Fruit fly (Drosophila melanogaster): Measurements from ENCODE around the gene CG4022.
A peak's percentile ranks its signal among the peaks of the same experiment; 100 is the strongest.

CG4022 gene

dm6 chr3L:9410754-9411423 lies at the start of gene CG4022, which contains the start of gene Cpsf5 (continued):
- TF ChIP-seq fd96Cb (tag; optimal IDR thresholded peaks at IDR 0.05) (peak; percentile 68), CG2875 (GFP tag; optimal IDR thresholded peaks at IDR 0.05) (peak; percentile 47), dpn (GFP tag; optimal IDR thresholded peaks at IDR 0.05) (peak; percentile 66 to 85), disco-r (GFP tag; optimal IDR thresholded peaks at IDR 0.05) (no peak), sisA (GFP tag; IDR thresholded peaks at IDR 0.05) (peak; percentile 82), CG14710 (tag; optimal IDR thresholded peaks at IDR 0.05) (peak; percentile 90), seq (GFP tag; IDR thresholded peaks at IDR 0.05) (peak; percentile 74), Mrtf (GFP tag; IDR thresholded peaks at IDR 0.05) (peak; percentile 40; the same call in 1 of the 3 replicates), nmo (GFP tag; optimal IDR thresholded peaks at IDR 0.05) (peak; percentile 91), stwl (tag; optimal IDR thresholded peaks at IDR 0.05) (peak; percentile 73), sna (GFP tag; IDR thresholded peaks at IDR 0.05; ENCODE audit: partially characterized antibody) (no peak), Bdp1 (GFP tag; optimal IDR thresholded peaks at IDR 0.05) (peak; percentile 67), pzg (GFP tag; optimal IDR thresholded peaks at IDR 0.05) (peak; percentile 82), hth (optimal IDR thresholded peaks at IDR 0.05) (no peak), CG6272 (GFP tag; IDR thresholded peaks at IDR 0.05) (peak; percentile 66), H2.0 (GFP tag; IDR thresholded peaks at IDR 0.05) (peak; percentile 81), grau (tag; optimal IDR thresholded peaks at IDR 0.05) (peak; percentile 86), CG8359 (GFP tag; optimal IDR thresholded peaks at IDR 0.05; ENCODE audit: borderline replicate concordance) (no peak), trh (GFP tag; optimal IDR thresholded peaks at IDR 0.05) (peak; percentile 65), CHES-1-like (GFP tag; optimal IDR thresholded peaks at IDR 0.05) (peak; percentile 60), wor (GFP tag; IDR thresholded peaks at IDR 0.05) (peak; percentile 65), zfh1 (GFP tag; IDR thresholded peaks at IDR 0.05) (peak; percentile 83), CG17385 (GFP tag; optimal IDR thresholded peaks at IDR 0.05) (peak; percentile 81), HLH3B (GFP tag; IDR thresholded peaks at IDR 0.05) (peak; percentile 84), sug (tag; optimal IDR thresholded peaks at IDR 0.05) (peak; percentile 89), eyg (GFP tag; optimal IDR thresholded peaks at IDR 0.05) (peak; percentile 2), ara (GFP tag; IDR thresholded peaks at IDR 0.05) (peak; percentile 87), CG3838 (GFP tag; optimal IDR thresholded peaks at IDR 0.05) (peak; percentile 74), Bgb (GFP tag; IDR thresholded peaks at IDR 0.05; ENCODE audit: partially characterized antibody) (peak; percentile 23; the same call in 1 of the 2 replicates), CG10431 (GFP tag; optimal IDR thresholded peaks at IDR 0.05) (peak; percentile 81), CG11093 (GFP tag; IDR thresholded peaks at IDR 0.05) (peak; percentile 76; the same call in 2 of the 3 replicates), unc-4 (GFP tag; IDR thresholded peaks at IDR 0.05; ENCODE audit: partially characterized antibody) (0 out of 2 replicates have a peak, but pooled peaks have one; percentile 16), CG10209 (GFP tag; optimal IDR thresholded peaks at IDR 0.05) (peak; percentile 80), chm (GFP tag; IDR thresholded peaks at IDR 0.05) (peak; percentile 50; the same call in 1 of the 2 replicates), zf30C (GFP tag; optimal IDR thresholded peaks at IDR 0.05) (no peak), Drgx (GFP tag; IDR thresholded peaks at IDR 0.05) (peak; percentile 39), CG6254 (GFP tag; optimal IDR thresholded peaks at IDR 0.05) (peak; percentile 51), CG7745 (tag; optimal IDR thresholded peaks at IDR 0.05) (peak; percentile 99), CG14860 (GFP tag; IDR thresholded peaks at IDR 0.05; ENCODE audit: partially characterized antibody) (no peak), Kr (GFP tag; optimal IDR thresholded peaks at IDR 0.05) (no peak), CG6654 (GFP tag; optimal IDR thresholded peaks at IDR 0.05) (no peak), CG8290 (GFP tag; optimal IDR thresholded peaks at IDR 0.05) (peak; percentile 80), CG8290 (tag; optimal IDR thresholded peaks at IDR 0.05) (peak; percentile 31 to 35), lola (GFP tag; optimal IDR thresholded peaks at IDR 0.05) (peak in 1 of 3 experiments; percentile 84), inv (GFP tag; IDR thresholded peaks at IDR 0.05; ENCODE audit: partially characterized antibody) (peak; percentile 49; the same call in 1 of the 2 replicates), Ravus (GFP tag; IDR thresholded peaks at IDR 0.05) (peak; percentile 25; the same call in 1 of the 2 replicates), CG10321 (GFP tag; IDR thresholded peaks at IDR 0.05) (peak; percentile 40; the same call in 1 of the 2 replicates), gem (tag; optimal IDR thresholded peaks at IDR 0.05) (peak; percentile 93), zen (tag; optimal IDR thresholded peaks at IDR 0.05) (peak; percentile 86)

Data from whole organism, embryonic.